Worm (Caenorhabditis elegans) whole organism, young adult: ENCODE measurements around the gene gst-28.

Experiments
- B0019.2 ChIP-seq: fragments of 200-800 bp; sonication (Bioruptor generic); conservative IDR thresholded peaks from 2 replicates; pipeline ENCODE4 v1.3.6; 2022; ENCODE audit warnings: missing genetic modification reagents, missing genetic modification characterization, missing compliant biosample characterization
- B0035.1 ChIP-seq: sonication (generic microtip); optimal IDR thresholded peaks from 2 replicates; lab custom pipeline; 2016; ENCODE audit warnings: missing genetic modification characterization, mild to moderate bottlenecking, missing compliant biosample characterization, missing genotype, missing genetic modification reagents
- F10E7.11 ChIP-seq: sonication (generic microtip); optimal IDR thresholded peaks from 2 replicates; lab custom pipeline; 2017; ENCODE audit warnings: mild to moderate bottlenecking, missing genetic modification characterization, moderate library complexity, missing compliant biosample characterization
- F33H1.4 ChIP-seq: fragments of 200-800 bp; sonication (Bioruptor generic); IDR thresholded peaks from 2 replicates; pipeline ENCODE4 v1.3.6; 2022; ENCODE audit warnings: missing genetic modification reagents, missing genetic modification characterization, missing compliant biosample characterization
- F37B4.10 ChIP-seq: fragments of 200-800 bp; sonication (Bioruptor generic); IDR thresholded peaks from 2 replicates; pipeline ENCODE4 v1.3.6; 2022; ENCODE audit warnings: missing genetic modification characterization, missing compliant biosample characterization
- F39B2.1 ChIP-seq: fragments of 200-800 bp; sonication (Bioruptor generic); IDR thresholded peaks from 2 replicates; pipeline ENCODE4 v1.3.6; 2022; ENCODE audit warnings: missing genetic modification reagents, missing genetic modification characterization, missing compliant biosample characterization
- K12H6.12 ChIP-seq: fragments of 200-800 bp; sonication (Bioruptor generic); optimal IDR thresholded peaks from 2 replicates; lab custom pipeline; 2018; ENCODE audit warnings: mild to moderate bottlenecking, missing genetic modification characterization, missing compliant biosample characterization
- T07F8.4 ChIP-seq: sonication (generic microtip); optimal IDR thresholded peaks from 2 replicates; lab custom pipeline; 2016; ENCODE audit warnings: mild to moderate bottlenecking, missing genetic modification characterization, moderate library complexity, missing compliant biosample characterization
- T26A5.8 ChIP-seq: sonication (generic microtip); optimal IDR thresholded peaks from 2 replicates; lab custom pipeline; 2016; ENCODE audit warnings: missing genetic modification characterization, missing compliant biosample characterization
- Y53F4B.3 ChIP-seq: fragments of 200-800 bp; sonication (Bioruptor generic); IDR thresholded peaks from 2 replicates; pipeline ENCODE4 v1.3.6; 2022; ENCODE audit warnings: missing genetic modification reagents, missing genetic modification characterization, missing compliant biosample characterization
- Y95B8A.8 ChIP-seq: fragments of 200-800 bp; sonication (Bioruptor generic); IDR thresholded peaks from 2 replicates; pipeline ENCODE4 v1.3.6; 2022; ENCODE audit warnings: missing genetic modification reagents, missing genetic modification characterization, missing compliant biosample characterization
- ZK185.1 ChIP-seq: sonication (generic microtip); optimal IDR thresholded peaks from 2 replicates; lab custom pipeline; 2016; ENCODE audit warnings: mild to moderate bottlenecking, missing genetic modification characterization, missing compliant biosample characterization; ENCODE audit not compliant: poor library complexity, severe bottlenecking
- ama-1 ChIP-seq, 3 experiments: fragments of 150-350 bp in 1 of 3; sonication (generic microtip) in 2 of 3; optimal IDR thresholded peaks; 2 replicates each; lab custom pipeline; 2014 to 2018; ENCODE audit warnings: missing biosample characterization in 2 of 3, missing genetic modification characterization in 2 of 3, missing genetic modification reagents in 2 of 3
- aptf-2 ChIP-seq: fragments of 200-800 bp; sonication (Bioruptor generic); conservative IDR thresholded peaks from 2 replicates; pipeline ENCODE4 v1.3.6; 2022; ENCODE audit warnings: missing genetic modification reagents, missing genetic modification characterization, missing compliant biosample characterization
- aptf-3 ChIP-seq: fragments of 200-800 bp; sonication (Bioruptor generic); IDR thresholded peaks from 2 replicates; pipeline ENCODE4 v1.3.6; 2022; ENCODE audit warnings: missing genetic modification characterization, missing compliant biosample characterization
- atf-7 ChIP-seq: sonication (generic microtip); optimal IDR thresholded peaks from 2 replicates; lab custom pipeline; 2017; ENCODE audit warnings: mild to moderate bottlenecking, missing genetic modification characterization, missing compliant biosample characterization
- athp-1 ChIP-seq: sonication (generic microtip); optimal IDR thresholded peaks from 2 replicates; lab custom pipeline; 2017; ENCODE audit warnings: mild to moderate bottlenecking, missing genetic modification characterization, missing compliant biosample characterization
- attf-3 ChIP-seq: fragments of 200-800 bp; sonication (Bioruptor generic); conservative IDR thresholded peaks from 2 replicates; pipeline ENCODE4 v1.3.6; 2022; ENCODE audit warnings: missing genetic modification reagents, missing genetic modification characterization, missing compliant biosample characterization
- cebp-2 ChIP-seq: fragments of 200-800 bp; sonication (Bioruptor generic); IDR thresholded peaks from 2 replicates; pipeline ENCODE4 v1.3.6; 2022; ENCODE audit warnings: missing genetic modification characterization, missing compliant biosample characterization
- ceh-100 ChIP-seq: fragments of 200-800 bp; sonication (Bioruptor generic); IDR thresholded peaks from 2 replicates; pipeline ENCODE4 v1.3.6; 2022; ENCODE audit warnings: missing genetic modification reagents, missing genetic modification characterization, missing compliant biosample characterization
- ceh-27 ChIP-seq: fragments of 200-800 bp; sonication (Bioruptor generic); optimal IDR thresholded peaks from 2 replicates; lab custom pipeline; 2018; ENCODE audit warnings: mild to moderate bottlenecking, missing genetic modification characterization, moderate library complexity, missing compliant biosample characterization
- ceh-58 ChIP-seq: fragments of 200-800 bp; sonication (Bioruptor generic); IDR thresholded peaks from 2 replicates; pipeline ENCODE4 v1.3.6; 2022; ENCODE audit warnings: missing genetic modification characterization, missing compliant biosample characterization
- ceh-91 ChIP-seq: fragments of 200-800 bp; sonication (Bioruptor generic); IDR thresholded peaks from 2 replicates; pipeline ENCODE4 v1.3.6; 2022; ENCODE audit warnings: missing genetic modification reagents, missing genetic modification characterization, missing compliant biosample characterization
- dox-1 ChIP-seq: fragments of 200-800 bp; sonication (Bioruptor generic); IDR thresholded peaks from 2 replicates; pipeline ENCODE4 v1.3.6; 2022; ENCODE audit warnings: missing genetic modification reagents, missing genetic modification characterization, missing compliant biosample characterization
- efl-1 ChIP-seq: fragments of 150-350 bp; optimal IDR thresholded peaks from 2 replicates; lab custom pipeline; 2014; ENCODE audit warnings: missing biosample characterization, missing genetic modification reagents, missing genetic modification characterization
- egl-44 ChIP-seq: fragments of 200-800 bp; sonication (Bioruptor generic); IDR thresholded peaks from 2 replicates; pipeline ENCODE4 v1.3.6; 2022; ENCODE audit warnings: missing genetic modification reagents, missing genetic modification characterization, missing compliant biosample characterization
- egrh-3 ChIP-seq: fragments of 200-800 bp; sonication (Bioruptor generic); IDR thresholded peaks from 2 replicates; pipeline ENCODE4 v1.3.6; 2022; ENCODE audit warnings: missing genetic modification reagents, missing genetic modification characterization, missing compliant biosample characterization
- gei-17 ChIP-seq: fragments of 200-800 bp; sonication (Bioruptor generic); optimal IDR thresholded peaks from 2 replicates; lab custom pipeline; 2018; ENCODE audit warnings: mild to moderate bottlenecking, missing genetic modification characterization, missing compliant biosample characterization
- hmg-1.2 ChIP-seq: fragments of 200-800 bp; sonication (Bioruptor generic); IDR thresholded peaks from 2 replicates; pipeline ENCODE4 v1.3.6; 2022; ENCODE audit warnings: missing genetic modification reagents, missing genetic modification characterization, missing compliant biosample characterization
- lag-1 ChIP-seq: fragments of 200-800 bp; sonication (Bioruptor generic); IDR thresholded peaks from 2 replicates; pipeline ENCODE4 v1.3.6; 2022; ENCODE audit warnings: missing genetic modification reagents, missing genetic modification characterization, missing compliant biosample characterization
- lsy-27 ChIP-seq: sonication (generic microtip); optimal IDR thresholded peaks from 2 replicates; lab custom pipeline; 2017; ENCODE audit warnings: missing genetic modification characterization, mild to moderate bottlenecking, missing compliant biosample characterization, antibody characterized with exemption, missing genotype, borderline replicate concordance; ENCODE audit not compliant: insufficient read depth
- madf-8 ChIP-seq: fragments of 200-800 bp; sonication (Bioruptor generic); conservative IDR thresholded peaks from 2 replicates; pipeline ENCODE4 v1.3.6; 2022; ENCODE audit warnings: missing genetic modification reagents, missing genetic modification characterization, missing compliant biosample characterization
- mxl-1 ChIP-seq: sonication (generic microtip); optimal IDR thresholded peaks from 2 replicates; lab custom pipeline; 2016; ENCODE audit warnings: missing genetic modification characterization, missing compliant biosample characterization
- nfya-2 ChIP-seq: fragments of 200-800 bp; sonication (Bioruptor generic); IDR thresholded peaks from 2 replicates; pipeline ENCODE4 v1.3.6; 2022; ENCODE audit warnings: missing genetic modification reagents, missing genetic modification characterization, missing compliant biosample characterization
- nfyb-1 ChIP-seq: fragments of 200-800 bp; sonication (Bioruptor generic); IDR thresholded peaks from 2 replicates; pipeline ENCODE4 v1.3.6; 2022; ENCODE audit warnings: missing genetic modification reagents, missing genetic modification characterization, missing compliant biosample characterization
- nhr-80 ChIP-seq: sonication (generic microtip); optimal IDR thresholded peaks from 2 replicates; lab custom pipeline; 2016; ENCODE audit warnings: missing genetic modification characterization, missing compliant biosample characterization
- pbrm-1 ChIP-seq: fragments of 200-800 bp; sonication (Bioruptor generic); IDR thresholded peaks from 2 replicates; pipeline ENCODE4 v1.3.6; 2022; ENCODE audit warnings: missing genetic modification reagents, missing genetic modification characterization, missing compliant biosample characterization
- repo-1 ChIP-seq: sonication (generic microtip); optimal IDR thresholded peaks from 2 replicates; lab custom pipeline; 2017; ENCODE audit warnings: mild to moderate bottlenecking, missing genetic modification characterization, missing compliant biosample characterization
- snpc-1.1 ChIP-seq: sonication (generic microtip); optimal IDR thresholded peaks from 2 replicates; lab custom pipeline; 2017; ENCODE audit warnings: missing genetic modification characterization, mild to moderate bottlenecking, missing compliant biosample characterization, antibody characterized with exemption, moderate library complexity, missing genotype, missing genetic modification reagents; ENCODE audit not compliant: insufficient read depth
- snpc-4 ChIP-seq, 5 experiments: fragments of 150-350 bp in 1 of 5; sonication (generic microtip) in 4 of 5; optimal IDR thresholded peaks; 2 replicates each; lab custom pipeline; 2014 to 2018; ENCODE audit warnings: missing genetic modification characterization in 5 of 5, missing biosample characterization in 3 of 5, antibody characterized with exemption in 2 of 5, mild to moderate bottlenecking in 2 of 5, missing compliant biosample characterization in 2 of 5, missing genotype in 2 of 5, moderate library complexity in 2 of 5, missing genetic modification reagents in 1 of 5
- somi-1 ChIP-seq: fragments of 200-800 bp; sonication (Bioruptor generic); optimal IDR thresholded peaks from 2 replicates; lab custom pipeline; 2018; ENCODE audit warnings: mild to moderate bottlenecking, missing genetic modification characterization, missing compliant biosample characterization
- tbp1 ChIP-seq: fragments of 200-800 bp; sonication (Bioruptor generic); optimal IDR thresholded peaks from 2 replicates; lab custom pipeline; 2018; ENCODE audit warnings: mild to moderate bottlenecking, missing genetic modification characterization, missing compliant biosample characterization
- tlf-1 ChIP-seq: fragments of 200-800 bp; sonication (Bioruptor generic); optimal IDR thresholded peaks from 2 replicates; lab custom pipeline; 2018; ENCODE audit warnings: mild to moderate bottlenecking, missing genetic modification characterization, missing compliant biosample characterization
- zfh-2 ChIP-seq: fragments of 200-800 bp; sonication (Bioruptor generic); conservative IDR thresholded peaks from 2 replicates; pipeline ENCODE4 v1.3.6; 2022; ENCODE audit warnings: missing genetic modification reagents, missing genetic modification characterization, missing compliant biosample characterization
- zim-3 ChIP-seq: sonication (generic microtip); optimal IDR thresholded peaks from 2 replicates; lab custom pipeline; 2017; ENCODE audit warnings: mild to moderate bottlenecking, missing genetic modification characterization, moderate library complexity, missing compliant biosample characterization
- ztf-22 ChIP-seq: fragments of 200-800 bp; sonication (Bioruptor generic); optimal IDR thresholded peaks from 2 replicates; lab custom pipeline; 2018; ENCODE audit warnings: mild to moderate bottlenecking, missing genetic modification characterization, moderate library complexity, missing compliant biosample characterization
- ztf-25 ChIP-seq: fragments of 200-800 bp; sonication (Bioruptor generic); IDR thresholded peaks from 2 replicates; pipeline ENCODE4 v1.3.6; 2022; ENCODE audit warnings: missing genetic modification reagents, missing genetic modification characterization, missing compliant biosample characterization
- ztf-28 ChIP-seq: fragments of 200-800 bp; sonication (Bioruptor generic); IDR thresholded peaks from 2 replicates; pipeline ENCODE4 v1.3.6; 2022; ENCODE audit warnings: missing genetic modification reagents, missing genetic modification characterization, missing compliant biosample characterization
- ztf-6 ChIP-seq: fragments of 200-800 bp; sonication (Bioruptor generic); IDR thresholded peaks from 2 replicates; pipeline ENCODE4 v1.3.6; 2022; ENCODE audit warnings: missing genetic modification reagents, missing genetic modification characterization, missing compliant biosample characterization

Gene gst-28

ce11 chrII:15193961-15194360 lies 26.6 kb upstream of the gst-28 start (continued):
- TF ChIP-seq snpc-4 (GFP tag; optimal IDR thresholded peaks at IDR 0.05; lab: Kevin White, UChicago) (no peak), snpc-4 (tag; optimal IDR thresholded peaks at IDR 0.05; lab: Kevin White, UChicago) (no peak), nfya-2 (GFP tag; lab: Robert Waterston, UW) (no peak), attf-3 (GFP tag; lab: Robert Waterston, UW) (no peak), Y53F4B.3 (no peak), ztf-6 (GFP tag; lab: Robert Waterston, UW) (no peak), repo-1 (tag; lab: Kevin White, UChicago) (no peak), aptf-3 (GFP tag; lab: Robert Waterston, UW) (no peak), ceh-91 (GFP tag; lab: Robert Waterston, UW) (no peak), pbrm-1 (no peak), F39B2.1 (no peak), F33H1.4 (GFP tag; lab: Robert Waterston, UW) (no peak), athp-1 (tag; lab: Kevin White, UChicago) (no peak), aptf-2 (GFP tag; lab: Robert Waterston, UW) (no peak), cebp-2 (GFP tag; lab: Robert Waterston, UW) (no peak), ztf-28 (GFP tag; lab: Robert Waterston, UW) (no peak), atf-7 (tag; lab: Kevin White, UChicago) (no peak), K12H6.12 (tag; lab: Kevin White, UChicago) (peak; percentile 32), efl-1 (GFP tag; lab: Kevin White, UChicago) (no peak), lsy-27 (tag; lab: Kevin White, UChicago) (no peak), F37B4.10 (GFP tag; lab: Robert Waterston, UW) (no peak), lag-1 (GFP tag; lab: Robert Waterston, UW) (no peak), zfh-2 (GFP tag; lab: Robert Waterston, UW) (peak; percentile 57), tbp1 (GFP tag; lab: Kevin White, UChicago) (no peak), ama-1 (optimal IDR thresholded peaks at IDR 0.05; lab: Kevin White, UChicago) (no peak), ama-1 (GFP tag; optimal IDR thresholded peaks at IDR 0.05; lab: Kevin White, UChicago) (no peak), ztf-22 (GFP tag; lab: Kevin White, UChicago) (peak; percentile 26), ceh-58 (no peak), ZK185.1 (no peak), zim-3 (no peak), mxl-1 (tag; lab: Kevin White, UChicago) (no peak), nhr-80 (peak; percentile 86), egrh-3 (GFP tag; lab: Robert Waterston, UW) (peak; percentile 32; the same call in 1 of the 2 replicates), T26A5.8 (no peak), Y95B8A.8 (GFP tag; lab: Robert Waterston, UW) (no peak), nfyb-1 (no peak), gei-17 (GFP tag; lab: Kevin White, UChicago) (no peak), B0019.2 (GFP tag; lab: Robert Waterston, UW) (no peak), dox-1 (GFP tag; lab: Robert Waterston, UW) (peak; percentile 37; the same call in 1 of the 2 replicates), egl-44 (GFP tag; lab: Robert Waterston, UW) (no peak), T07F8.4 (tag; lab: Kevin White, UChicago) (no peak), snpc-1.1 (tag; lab: Kevin White, UChicago) (no peak), ceh-100 (no peak), hmg-1.2 (GFP tag; lab: Robert Waterston, UW) (peak; percentile 27; the same call in 1 of the 2 replicates), ceh-27 (GFP tag; lab: Kevin White, UChicago) (no peak), tlf-1 (GFP tag; lab: Kevin White, UChicago) (no peak), B0035.1 (no peak), madf-8 (GFP tag; lab: Robert Waterston, UW) (no peak), ztf-25 (GFP tag; lab: Robert Waterston, UW) (no peak), somi-1 (GFP tag; lab: Kevin White, UChicago) (no peak), F10E7.11 (tag; lab: Kevin White, UChicago) (no peak)
